In genomic region chrII:11438417-11438816, ce11 we compare ENCODE assay signal across 4 worm cellular contexts.
TF ChIP-seq lines count a peak whose summit lies in the region.

vha-6 (minus strand) TSS chrII:11438452.

TF ChIP-seq in whole organism, L2 larva, 48 proteins besides CTCF, POLR2A, EP300 and RAD21:
- TF ChIP-seq crh-2 (tag; optimal IDR thresholded peaks at IDR 0.05; lab: Kevin White, UChicago) (peak; percentile 39), fos-1 (tag; optimal IDR thresholded peaks at IDR 0.05; lab: Kevin White, UChicago) (peak; percentile 52), nhr-77 (tag; optimal IDR thresholded peaks at IDR 0.05; lab: Kevin White, UChicago) (no peak), nhr-21 (tag; optimal IDR thresholded peaks at IDR 0.05; lab: Kevin White, UChicago) (no peak)

TF ChIP-seq in whole organism, L3 larva, 47 proteins besides CTCF, POLR2A, EP300 and RAD21:
- TF ChIP-seq unc-62 (GFP tag; optimal IDR thresholded peaks at IDR 0.05; lab: Kevin White, UChicago) (no peak), zag-1 (tag; optimal IDR thresholded peaks at IDR 0.05; lab: Kevin White, UChicago) (no peak), ztf-11 (tag; optimal IDR thresholded peaks at IDR 0.05; lab: Kevin White, UChicago) (no peak), mdl-1 (tag; optimal IDR thresholded peaks at IDR 0.05; lab: Kevin White, UChicago) (no peak), fkh-10 (GFP tag; optimal IDR thresholded peaks at IDR 0.05; lab: Kevin White, UChicago) (no peak), pqm-1 (tag; optimal IDR thresholded peaks at IDR 0.05; lab: Kevin White, UChicago) (peak; percentile 69), elt-2 (tag; optimal IDR thresholded peaks at IDR 0.05; lab: Kevin White, UChicago) (peak; percentile 83), fos-1 (tag; optimal IDR thresholded peaks at IDR 0.05; lab: Kevin White, UChicago) (no peak), lsy-12 (tag; optimal IDR thresholded peaks at IDR 0.05; lab: Kevin White, UChicago) (no peak)

TF ChIP-seq in whole organism, L4 larva, 104 proteins besides CTCF, POLR2A, EP300 and RAD21:
- TF ChIP-seq dmd-8 (GFP tag; IDR thresholded peaks at IDR 0.05; lab: Robert Waterston, UW) (no peak), snpc-1.2 (GFP tag; IDR thresholded peaks at IDR 0.05; lab: Robert Waterston, UW) (no peak), fos-1 (tag; optimal IDR thresholded peaks at IDR 0.05; lab: Kevin White, UChicago) (no peak), sdz-12 (GFP tag; optimal IDR thresholded peaks at IDR 0.05; lab: Kevin White, UChicago) (no peak), nhr-102 (tag; optimal IDR thresholded peaks at IDR 0.05; lab: Kevin White, UChicago) (no peak), dve-1 (tag; optimal IDR thresholded peaks at IDR 0.05; lab: Kevin White, UChicago; ENCODE audit: insufficient read depth) (peak; percentile 39), daf-16 (GFP tag; optimal IDR thresholded peaks at IDR 0.05; lab: Kevin White, UChicago) (no peak), daf-16 (tag; optimal IDR thresholded peaks at IDR 0.05; lab: Kevin White, UChicago) (peak; percentile 50), ZK546.5 (tag; optimal IDR thresholded peaks at IDR 0.05; lab: Kevin White, UChicago) (no peak), nhr-10 (tag; optimal IDR thresholded peaks at IDR 0.05; lab: Kevin White, UChicago) (no peak), cey-2 (tag; optimal IDR thresholded peaks at IDR 0.05; lab: Kevin White, UChicago; ENCODE audit: borderline replicate concordance, insufficient read depth) (no peak), nhr-77 (tag; optimal IDR thresholded peaks at IDR 0.05; lab: Kevin White, UChicago) (peak; percentile 48), hlh-11 (tag; optimal IDR thresholded peaks at IDR 0.05; lab: Kevin White, UChicago) (peak; percentile 54), nhr-28 (tag; optimal IDR thresholded peaks at IDR 0.05; lab: Kevin White, UChicago) (peak; percentile 58), lin-29 (GFP tag; IDR thresholded peaks at IDR 0.05; lab: Robert Waterston, UW) (no peak), mep-1 (tag; optimal IDR thresholded peaks at IDR 0.05; lab: Kevin White, UChicago) (peak; percentile 2), ceh-28 (tag; optimal IDR thresholded peaks at IDR 0.05; lab: Kevin White, UChicago) (no peak), ama-1 (optimal IDR thresholded peaks at IDR 0.05; lab: Kevin White, UChicago) (no peak), F37D6.2 (tag; optimal IDR thresholded peaks at IDR 0.05; lab: Kevin White, UChicago) (no peak), aha-1 (tag; lab: Kevin White, UChicago) (no peak), daf-19 (GFP tag; conservative IDR thresholded peaks at IDR 0.05; lab: Robert Waterston, UW) (no peak), pha-4 (GFP tag; IDR thresholded peaks at IDR 0.05; lab: Robert Waterston, UW) (no peak), pha-4 (tag; optimal IDR thresholded peaks at IDR 0.05; lab: Kevin White, UChicago) (no peak), gei-8 (GFP tag; optimal IDR thresholded peaks at IDR 0.05; lab: Kevin White, UChicago) (no peak), nhr-48 (tag; optimal IDR thresholded peaks at IDR 0.05; lab: Kevin White, UChicago) (no peak), lin-13 (GFP tag; optimal IDR thresholded peaks at IDR 0.05; lab: Kevin White, UChicago) (no peak), dmd-6 (GFP tag; IDR thresholded peaks at IDR 0.05; lab: Robert Waterston, UW) (peak; percentile 67), pqm-1 (tag; optimal IDR thresholded peaks at IDR 0.05; lab: Kevin White, UChicago) (peak; percentile 93), F10B5.3 (tag; optimal IDR thresholded peaks at IDR 0.05; lab: Kevin White, UChicago) (no peak), mxl-2 (GFP tag; conservative IDR thresholded peaks at IDR 0.05; lab: Robert Waterston, UW) (no peak), ztf-7 (tag; optimal IDR thresholded peaks at IDR 0.05; lab: Kevin White, UChicago) (no peak), lim-7 (GFP tag; IDR thresholded peaks at IDR 0.05; lab: Robert Waterston, UW) (no peak), fkh-10 (GFP tag; optimal IDR thresholded peaks at IDR 0.05; lab: Kevin White, UChicago) (no peak), madf-5 (GFP tag; IDR thresholded peaks at IDR 0.05; lab: Robert Waterston, UW) (no peak)

TF ChIP-seq in whole organism, young adult, 124 proteins besides CTCF, POLR2A, EP300 and RAD21:
- TF ChIP-seq T26A5.8 (tag; optimal IDR thresholded peaks at IDR 0.05; lab: Kevin White, UChicago) (no peak), nhr-80 (tag; optimal IDR thresholded peaks at IDR 0.05; lab: Kevin White, UChicago) (peak; percentile 96)
